Fruit fly (Drosophila melanogaster) whole organism, pupa: ENCODE measurements around the gene CG15332.
A peak's percentile ranks its signal among the peaks of the same experiment; 100 is the strongest.

Source experiments
- CG10348 ChIP-seq: fragments of 200-800 bp; sonication (Bioruptor generic); IDR thresholded peaks from 2 replicates; pipeline ENCODE4 v1.3.6; 2022; ENCODE audit warnings: missing biosample characterization, missing genetic modification characterization
- CG12605 ChIP-seq: fragments of 200-800 bp; sonication (Bioruptor generic); IDR thresholded peaks from 2 replicates; pipeline ENCODE4 v1.3.6; 2022; ENCODE audit warnings: missing biosample characterization, missing genetic modification characterization
- CG13204 ChIP-seq: fragments of 200-800 bp; sonication (Bioruptor generic); optimal IDR thresholded peaks from 2 replicates; lab custom pipeline; 2018; ENCODE audit warnings: missing biosample characterization, mild to moderate bottlenecking, missing genetic modification characterization, moderate library complexity
- CG14655 ChIP-seq: fragments of 200-800 bp; sonication (Bioruptor generic); optimal IDR thresholded peaks from 3 replicates; lab custom pipeline; 2017; ENCODE audit warnings: mild to moderate bottlenecking, missing biosample characterization, missing genetic modification reagents, missing genetic modification characterization
- CG15710 ChIP-seq: fragments of 200-800 bp; sonication (Bioruptor generic); optimal IDR thresholded peaks from 2 replicates; lab custom pipeline; 2018; ENCODE audit warnings: missing biosample characterization, mild to moderate bottlenecking, missing genetic modification characterization, moderate library complexity
- CG17806 ChIP-seq: fragments of 200-800 bp; sonication (Bioruptor generic); optimal IDR thresholded peaks from 2 replicates; lab custom pipeline; 2018; ENCODE audit warnings: missing biosample characterization, mild to moderate bottlenecking, missing genetic modification characterization, moderate library complexity
- CG32121 ChIP-seq: fragments of 200-800 bp; sonication (Bioruptor generic); IDR thresholded peaks from 2 replicates; pipeline ENCODE4 v1.3.6; 2022; ENCODE audit warnings: missing biosample characterization, missing genetic modification characterization
- CG34367 ChIP-seq: fragments of 200-800 bp; sonication (Bioruptor generic); optimal IDR thresholded peaks from 2 replicates; lab custom pipeline; 2018; ENCODE audit warnings: missing biosample characterization, mild to moderate bottlenecking, missing genetic modification characterization
- CG4496 ChIP-seq: fragments of 200-800 bp; sonication (Bioruptor generic); IDR thresholded peaks from 3 replicates; pipeline ENCODE4 v1.3.6; 2022; ENCODE audit warnings: missing biosample characterization, missing genetic modification characterization
- CG8159 ChIP-seq: fragments of 200-800 bp; sonication (Bioruptor generic); optimal IDR thresholded peaks from 3 replicates; lab custom pipeline; 2018; ENCODE audit warnings: missing biosample characterization, mild to moderate bottlenecking, missing genetic modification characterization, moderate library complexity
- CG8301 ChIP-seq: fragments of 200-800 bp; sonication (Bioruptor generic); optimal IDR thresholded peaks from 2 replicates; lab custom pipeline; 2018; ENCODE audit warnings: missing biosample characterization, mild to moderate bottlenecking, missing genetic modification characterization
- CG9948 ChIP-seq: fragments of 200-800 bp; sonication (Bioruptor generic); optimal IDR thresholded peaks from 2 replicates; lab custom pipeline; 2018; ENCODE audit warnings: missing biosample characterization, mild to moderate bottlenecking, missing genetic modification characterization, moderate library complexity
- D1 ChIP-seq: fragments of 200-800 bp; sonication (Bioruptor generic); optimal IDR thresholded peaks from 2 replicates; lab custom pipeline; 2018; ENCODE audit warnings: missing biosample characterization, mild to moderate bottlenecking, missing genetic modification characterization, moderate library complexity
- EcR ChIP-seq: fragments of 200-800 bp; sonication (Bioruptor generic); optimal IDR thresholded peaks from 3 replicates; lab custom pipeline; 2019; ENCODE audit warnings: missing biosample characterization, missing genetic modification characterization, mild to moderate bottlenecking, moderate library complexity, missing genetic modification reagents
- Ets98B ChIP-seq: fragments of 200-800 bp; sonication (Bioruptor generic); IDR thresholded peaks from 2 replicates; pipeline ENCODE4 v1.3.6; 2022; ENCODE audit warnings: missing biosample characterization, missing genetic modification characterization
- Pif1A ChIP-seq: fragments of 200-800 bp; sonication (Bioruptor generic); optimal IDR thresholded peaks from 3 replicates; lab custom pipeline; 2016; ENCODE audit warnings: missing biosample characterization, missing genetic modification characterization
- Pif1B ChIP-seq: fragments of 200-800 bp; sonication (Bioruptor generic); optimal IDR thresholded peaks from 3 replicates; lab custom pipeline; 2016; ENCODE audit warnings: missing biosample characterization, missing genetic modification characterization
- Snoo ChIP-seq: fragments of 200-800 bp; sonication (Bioruptor generic); optimal IDR thresholded peaks from 3 replicates; lab custom pipeline; 2017; ENCODE audit warnings: missing biosample characterization, mild to moderate bottlenecking, missing genetic modification characterization, inconsistent platforms
- fd96Ca ChIP-seq: fragments of 200-800 bp; sonication (Bioruptor generic); IDR thresholded peaks from 3 replicates; pipeline ENCODE4 v1.3.6; 2022; ENCODE audit warnings: missing biosample characterization, missing genetic modification characterization
- gl ChIP-seq: fragments of 200-800 bp; sonication (Bioruptor generic); optimal IDR thresholded peaks from 2 replicates; lab custom pipeline; 2018; ENCODE audit warnings: missing biosample characterization, mild to moderate bottlenecking, missing genetic modification characterization
- rn ChIP-seq: fragments of 200-800 bp; sonication (Bioruptor generic); IDR thresholded peaks from 2 replicates; pipeline ENCODE4 v1.3.6; 2022; ENCODE audit warnings: missing biosample characterization, missing genetic modification characterization

CG15332 gene

DNA sequence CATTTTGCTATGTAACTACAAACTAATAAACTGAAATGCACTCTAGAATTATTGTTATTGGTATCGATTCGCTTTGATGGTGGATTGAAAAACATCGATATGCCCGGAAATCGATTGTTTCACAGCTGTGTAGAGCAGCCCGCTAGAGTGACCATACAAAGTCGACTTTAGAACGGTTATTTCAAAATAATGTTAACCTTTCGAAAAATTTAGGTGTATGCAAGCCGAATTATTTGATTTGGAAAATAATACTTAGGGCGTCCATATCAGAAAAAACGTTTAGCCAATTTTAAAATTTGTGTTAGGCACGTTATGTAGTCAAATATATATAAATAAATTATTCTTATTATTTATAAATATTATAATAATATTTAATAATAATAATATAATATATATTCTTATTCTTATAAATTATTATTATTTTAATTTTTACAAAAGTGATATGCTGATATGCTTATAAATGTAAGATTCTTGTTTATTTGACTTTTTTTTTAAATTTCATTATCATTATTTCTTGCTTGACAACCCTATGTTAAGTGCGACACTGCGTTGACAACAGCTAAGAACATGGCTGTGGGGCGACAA is 12.5 kb upstream of the CG15332 start, which contains the start of gene sws:
sws (minus strand) TSS at position 22 of the 585 bp plus-strand sequence.
- no peak for TF ChIP-seq rn (GFP tag; lab: Robert Waterston, UW)
- TF ChIP-seq CG10348 (GFP tag; lab: Robert Waterston, UW), result no peak
- no peak for TF ChIP-seq CG12605
- TF ChIP-seq CG15710 (tag; lab: Kevin White, UChicago), result peak; percentile 31
- TF ChIP-seq Ets98B, result no peak
- peak; percentile 32 for TF ChIP-seq CG9948 (tag; lab: Kevin White, UChicago)
- TF ChIP-seq CG32121, result no peak
- TF ChIP-seq fd96Ca, result no peak
- TF ChIP-seq CG4496 (GFP tag; lab: Robert Waterston, UW), result no peak
- TF ChIP-seq CG8159 (tag; lab: Kevin White, UChicago), result peak; percentile 17
- TF ChIP-seq CG34367, result peak; percentile 19
- TF ChIP-seq D1, result no peak
- TF ChIP-seq CG13204 (GFP tag; lab: Kevin White, UChicago), result no peak
- TF ChIP-seq Pif1B, result no peak
- TF ChIP-seq CG14655 (GFP tag; lab: Kevin White, UChicago), result peak; percentile 26
- no peak for TF ChIP-seq Snoo (tag; lab: Kevin White, UChicago)
- TF ChIP-seq CG17806 (tag; lab: Kevin White, UChicago), result no peak
- no peak for TF ChIP-seq Pif1A
- no peak for TF ChIP-seq CG8301 (tag; lab: Kevin White, UChicago)
- no peak for TF ChIP-seq EcR (GFP tag; lab: Kevin White, UChicago)
- no peak for TF ChIP-seq gl (tag; lab: Kevin White, UChicago)

DNA sequence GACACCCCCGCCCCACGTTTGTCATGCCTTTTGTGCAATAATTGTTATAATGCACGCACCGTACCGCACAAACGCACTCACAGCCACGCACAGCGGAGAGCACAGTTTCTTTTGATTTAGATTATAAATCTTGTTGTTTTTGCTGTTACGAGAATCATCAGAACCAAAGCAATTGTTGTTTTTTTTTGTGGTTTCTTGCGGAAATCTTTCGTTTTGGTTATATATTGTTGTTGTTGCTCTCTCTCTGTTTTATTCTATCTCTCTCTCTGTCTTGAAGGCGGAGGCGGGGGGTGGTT is 12.0 kb upstream of the CG15332 start:
- TF ChIP-seq EcR (GFP tag; lab: Kevin White, UChicago), result no peak

DNA sequence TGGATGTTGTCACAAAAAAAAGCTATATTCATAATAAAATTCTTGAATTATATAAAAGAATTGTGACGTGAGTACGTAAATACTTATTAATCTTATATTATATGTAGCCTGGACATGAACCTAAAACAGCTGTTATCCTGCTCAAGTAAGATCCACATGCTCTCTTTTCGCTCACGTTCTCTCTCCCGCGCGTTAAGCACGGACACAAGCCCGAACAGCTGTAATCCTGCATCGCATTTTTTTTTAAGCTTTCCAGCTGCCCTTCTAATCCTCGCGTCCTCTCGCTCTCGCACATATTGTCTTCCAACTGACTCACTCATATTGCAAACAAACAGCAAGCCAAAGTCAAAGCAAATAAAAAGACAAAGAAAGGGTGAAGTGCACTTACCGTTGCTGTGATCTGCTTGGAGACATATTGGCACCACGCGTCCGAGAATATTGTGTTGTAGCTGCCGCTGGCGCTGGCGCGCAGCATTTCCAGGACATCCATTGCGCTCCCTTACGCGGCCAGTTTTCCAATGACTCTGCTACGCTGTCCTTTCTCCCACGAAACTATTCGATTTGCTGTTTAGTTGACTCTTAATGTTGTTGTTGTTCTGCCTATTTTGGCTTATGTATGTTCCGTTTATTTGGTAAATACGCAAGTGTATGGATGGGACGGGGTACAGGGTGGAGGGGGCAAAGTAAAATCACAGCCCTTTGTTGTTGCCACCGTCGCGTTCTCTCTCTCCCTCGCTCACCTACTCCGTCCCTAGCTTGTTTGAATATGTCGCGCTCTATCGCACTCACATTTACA is 11.5 kb upstream of the CG15332 start:
- peak; percentile 26 for TF ChIP-seq D1
- 0 out of 2 replicates have a peak, but pooled peaks have one; percentile 30 for TF ChIP-seq CG32121
- no peak for TF ChIP-seq CG8159 (tag; lab: Kevin White, UChicago)
- no peak for TF ChIP-seq Pif1B
- 0 out of 3 replicates have a peak, but pooled peaks have one; percentile 13 for TF ChIP-seq CG4496 (GFP tag; lab: Robert Waterston, UW)
- peak; percentile 11 for TF ChIP-seq CG13204 (GFP tag; lab: Kevin White, UChicago)
- TF ChIP-seq, all 21 proteins: peak for 4

DNA sequence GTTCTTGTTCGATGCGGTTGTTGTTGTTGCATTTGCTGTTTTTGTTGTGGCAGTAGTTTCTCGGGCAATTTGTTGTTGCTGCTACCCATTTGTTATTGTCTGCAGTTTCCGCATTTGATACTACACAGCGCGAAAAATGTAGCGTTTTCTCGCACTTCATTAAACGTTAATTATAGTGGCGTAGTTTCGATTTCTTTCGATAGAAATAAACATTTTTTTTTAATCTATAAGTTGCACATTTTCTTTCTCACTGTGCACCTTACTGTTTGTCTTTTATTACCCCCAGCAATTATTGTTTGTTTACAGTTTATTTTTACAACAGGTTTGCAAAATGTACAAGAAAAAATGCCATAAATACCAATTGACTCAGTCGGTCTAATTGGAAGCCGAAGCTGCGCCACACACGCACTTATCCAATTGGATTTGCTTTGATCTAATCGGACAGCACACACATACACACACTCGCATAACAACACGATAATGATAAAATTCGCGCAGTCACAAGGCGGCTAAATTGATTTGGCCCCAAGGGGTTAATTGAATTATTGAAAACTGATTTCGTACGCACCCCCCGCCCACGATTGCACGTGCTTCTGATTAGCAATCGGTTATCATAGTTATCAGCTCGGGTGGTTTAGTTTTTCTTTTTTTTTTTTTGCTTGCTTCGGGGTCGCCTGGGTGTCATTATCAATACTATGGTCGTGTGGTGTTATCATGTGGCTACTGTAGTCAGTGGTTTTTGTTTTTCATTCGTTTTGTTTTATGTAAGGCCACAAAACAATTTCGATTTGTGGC is 10.2 kb upstream of the CG15332 start:
- TF ChIP-seq D1 (no peak), CG15710 (tag; lab: Kevin White, UChicago) (no peak), CG10348 (GFP tag; lab: Robert Waterston, UW) (no peak), Pif1A (no peak), Pif1B (no peak), CG17806 (tag; lab: Kevin White, UChicago) (no peak), CG4496 (GFP tag; lab: Robert Waterston, UW) (peak; percentile 73), Snoo (tag; lab: Kevin White, UChicago) (no peak), CG12605 (no peak), CG8301 (tag; lab: Kevin White, UChicago) (peak; percentile 23), Ets98B (peak; percentile 54; the same call in 1 of the 2 replicates), CG9948 (tag; lab: Kevin White, UChicago) (no peak), CG8159 (tag; lab: Kevin White, UChicago) (no peak), CG14655 (GFP tag; lab: Kevin White, UChicago) (no peak), CG13204 (GFP tag; lab: Kevin White, UChicago) (no peak), rn (GFP tag; lab: Robert Waterston, UW) (0 out of 2 replicates have a peak, but pooled peaks have one; percentile 24), EcR (GFP tag; lab: Kevin White, UChicago) (no peak), gl (tag; lab: Kevin White, UChicago) (no peak), CG32121 (peak; percentile 42; the same call in 1 of the 2 replicates), CG34367 (no peak), fd96Ca (peak; percentile 59; the same call in 1 of the 3 replicates)

DNA sequence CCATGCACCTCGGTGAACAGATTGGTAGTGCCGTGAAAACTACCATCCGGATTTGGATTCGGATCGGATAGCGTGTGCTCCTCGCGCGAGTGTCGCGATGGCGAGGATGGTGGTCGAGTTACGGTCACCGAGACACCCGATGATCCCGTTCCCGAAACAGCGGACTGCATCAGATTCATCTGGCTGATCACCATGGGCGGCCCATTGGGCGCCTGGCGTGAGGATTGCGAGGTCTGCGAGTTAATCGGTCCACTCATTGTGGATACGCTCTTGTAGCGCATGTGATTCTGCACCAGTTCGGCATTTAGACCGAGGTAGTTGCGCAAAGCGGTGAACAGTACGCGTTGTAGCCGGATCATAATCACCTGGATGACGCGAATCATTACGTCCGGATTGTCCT is 7.9 kb upstream of the CG15332 start, which contains the start of gene sn:
sn (plus strand) TSS at position 301 of the 400 bp plus-strand sequence.
- no peak for TF ChIP-seq CG17806 (tag; lab: Kevin White, UChicago)
- TF ChIP-seq gl (tag; lab: Kevin White, UChicago), result no peak
- TF ChIP-seq CG4496 (GFP tag; lab: Robert Waterston, UW), result no peak
- TF ChIP-seq CG13204 (GFP tag; lab: Kevin White, UChicago), result no peak
- TF ChIP-seq CG10348 (GFP tag; lab: Robert Waterston, UW), result no peak
- TF ChIP-seq CG34367, result no peak
- TF ChIP-seq CG32121, result no peak
- TF ChIP-seq Snoo (tag; lab: Kevin White, UChicago), result no peak
- no peak for TF ChIP-seq Pif1B
- TF ChIP-seq CG9948 (tag; lab: Kevin White, UChicago), result no peak
- no peak for TF ChIP-seq CG14655 (GFP tag; lab: Kevin White, UChicago)
- TF ChIP-seq Pif1A, result no peak
- TF ChIP-seq Ets98B, result no peak
- TF ChIP-seq EcR (GFP tag; lab: Kevin White, UChicago), result no peak
